Worm (Caenorhabditis elegans) whole organism, L4 larva: ENCODE data around the gene htp-2.
A peak's percentile ranks its signal among the peaks of the same experiment; 100 is the strongest.

Experiments
- D1046.2 ChIP-seq: fragments of 200-800 bp; sonication (Bioruptor generic); IDR thresholded peaks from 2 replicates; pipeline ENCODE4 v1.3.6; 2022; ENCODE audit warnings: missing genetic modification characterization, missing compliant biosample characterization
- F10B5.3 ChIP-seq: sonication (generic microtip); optimal IDR thresholded peaks from 2 replicates; lab custom pipeline; 2016; ENCODE audit warnings: mild to moderate bottlenecking, missing genetic modification characterization, missing compliant biosample characterization
- F37D6.2 ChIP-seq: sonication (generic microtip); optimal IDR thresholded peaks from 2 replicates; lab custom pipeline; 2016; ENCODE audit warnings: mild to moderate bottlenecking, missing genetic modification characterization, missing compliant biosample characterization
- F49E8.2 ChIP-seq: sonication (generic microtip); optimal IDR thresholded peaks from 2 replicates; lab custom pipeline; 2016; ENCODE audit warnings: missing compliant biosample characterization, mild to moderate bottlenecking, missing genetic modification characterization, borderline replicate concordance
- R02D3.7 ChIP-seq: fragments of 150-350 bp; sonication (generic microtip); optimal IDR thresholded peaks from 3 replicates; lab custom pipeline; 2014; ENCODE audit warnings: missing biosample characterization, missing genetic modification characterization
- T20F7.1 ChIP-seq: fragments of 200-800 bp; sonication (Bioruptor generic); optimal IDR thresholded peaks from 2 replicates; lab custom pipeline; 2018; ENCODE audit warnings: mild to moderate bottlenecking, missing genetic modification characterization, missing compliant biosample characterization
- T26A8.4 ChIP-seq: fragments of 200-800 bp; sonication (Bioruptor generic); IDR thresholded peaks from 2 replicates; pipeline ENCODE4 v1.3.6; 2022; ENCODE audit warnings: missing genetic modification characterization, missing compliant biosample characterization
- Y5F2A.4 ChIP-seq: fragments of 200-800 bp; sonication (Bioruptor generic); optimal IDR thresholded peaks from 2 replicates; lab custom pipeline; 2018; ENCODE audit warnings: mild to moderate bottlenecking, missing genetic modification characterization, missing compliant biosample characterization
- ZK337.2 ChIP-seq: fragments of 200-800 bp; sonication (Bioruptor generic); IDR thresholded peaks from 2 replicates; pipeline ENCODE4 v1.3.6; 2022; ENCODE audit warnings: missing genetic modification reagents, missing genetic modification characterization, missing compliant biosample characterization
- ZK546.5 ChIP-seq, 2 experiments: sonication (generic microtip); optimal IDR thresholded peaks; 2 replicates each; lab custom pipeline; 2017; ENCODE audit warnings: missing biosample characterization in 2 of 2, missing genetic modification characterization in 2 of 2
- attf-4 ChIP-seq: sonication (generic microtip); optimal IDR thresholded peaks from 3 replicates; lab custom pipeline; 2017; ENCODE audit warnings: missing biosample characterization, missing genetic modification characterization
- ceh-28 ChIP-seq: fragments of 150-350 bp; optimal IDR thresholded peaks from 2 replicates; lab custom pipeline; 2014; ENCODE audit warnings: missing biosample characterization, missing genetic modification reagents, missing genetic modification characterization
- ceh-44 ChIP-seq: fragments of 200-800 bp; sonication (Bioruptor generic); IDR thresholded peaks from 2 replicates; pipeline ENCODE4 v1.3.6; 2022; ENCODE audit warnings: missing genetic modification reagents, missing genetic modification characterization, missing compliant biosample characterization
- ces-1 ChIP-seq: fragments of 150-350 bp; sonication (generic microtip); optimal IDR thresholded peaks from 4 replicates; lab custom pipeline; 2014; ENCODE audit warnings: missing biosample characterization, missing genetic modification reagents, missing genetic modification characterization
- daf-16 ChIP-seq, 3 experiments: sonication (generic microtip); optimal IDR thresholded peaks; 2 replicates each; lab custom pipeline; 2016 to 2017; ENCODE audit warnings: missing genetic modification characterization in 3 of 3, missing genetic modification reagents in 3 of 3, mild to moderate bottlenecking in 2 of 3, missing compliant biosample characterization in 2 of 3, missing biosample characterization in 1 of 3, moderate library complexity in 1 of 3
- dmd-8 ChIP-seq: fragments of 200-800 bp; sonication (Bioruptor generic); IDR thresholded peaks from 2 replicates; pipeline ENCODE4 v1.3.6; 2022; ENCODE audit warnings: missing genetic modification characterization, missing compliant biosample characterization
- dmd-9 ChIP-seq: fragments of 200-800 bp; sonication (Bioruptor generic); IDR thresholded peaks from 2 replicates; pipeline ENCODE4 v1.3.6; 2022; ENCODE audit warnings: missing genetic modification reagents, missing genetic modification characterization, missing compliant biosample characterization
- duxl-1 ChIP-seq: sonication (generic microtip); optimal IDR thresholded peaks from 2 replicates; lab custom pipeline; 2016; ENCODE audit warnings: mild to moderate bottlenecking, missing genetic modification characterization, moderate library complexity, missing compliant biosample characterization; ENCODE audit not compliant: poor library complexity
- dve-1 ChIP-seq: sonication (generic microtip); optimal IDR thresholded peaks from 2 replicates; lab custom pipeline; 2017; ENCODE audit warnings: antibody characterized with exemption, mild to moderate bottlenecking, missing genetic modification characterization, missing compliant biosample characterization; ENCODE audit not compliant: insufficient read depth
- egl-43 ChIP-seq: fragments of 200-800 bp; sonication (Bioruptor generic); IDR thresholded peaks from 2 replicates; pipeline ENCODE4 v1.3.6; 2022; ENCODE audit warnings: missing genetic modification reagents, missing genetic modification characterization, missing compliant biosample characterization
- fos-1 ChIP-seq: fragments of 150-350 bp; optimal IDR thresholded peaks from 2 replicates; lab custom pipeline; 2014; ENCODE audit warnings: missing biosample characterization, missing genetic modification characterization
- gei-8 ChIP-seq: fragments of 200-800 bp; sonication (Bioruptor generic); optimal IDR thresholded peaks from 2 replicates; lab custom pipeline; 2018; ENCODE audit warnings: mild to moderate bottlenecking, missing genetic modification characterization, missing compliant biosample characterization
- hlh-30 ChIP-seq: sonication (generic microtip); optimal IDR thresholded peaks from 2 replicates; lab custom pipeline; 2017; ENCODE audit warnings: antibody characterized with exemption, mild to moderate bottlenecking, missing genetic modification characterization, missing compliant biosample characterization; ENCODE audit not compliant: insufficient read depth
- hmg-1.1 ChIP-seq: fragments of 200-800 bp; sonication (Bioruptor generic); IDR thresholded peaks from 2 replicates; pipeline ENCODE4 v1.3.6; 2022; ENCODE audit warnings: missing genetic modification reagents, missing genetic modification characterization, missing compliant biosample characterization
- jun-1 ChIP-seq: fragments of 150-350 bp; optimal IDR thresholded peaks from 2 replicates; lab custom pipeline; 2014; ENCODE audit warnings: missing biosample characterization, missing genetic modification reagents, missing genetic modification characterization
- lin-13 ChIP-seq: fragments of 150-350 bp; optimal IDR thresholded peaks from 2 replicates; lab custom pipeline; 2014; ENCODE audit warnings: missing biosample characterization, missing genetic modification reagents, missing genetic modification characterization
- lin-29 ChIP-seq: fragments of 200-800 bp; sonication (Bioruptor generic); IDR thresholded peaks from 2 replicates; pipeline ENCODE4 v1.3.6; 2022; ENCODE audit warnings: missing genetic modification reagents, missing genetic modification characterization, missing compliant biosample characterization
- lin-39 ChIP-seq: fragments of 150-350 bp; optimal IDR thresholded peaks from 2 replicates; lab custom pipeline; 2014; ENCODE audit warnings: missing biosample characterization, missing genetic modification reagents, missing genetic modification characterization
- lir-3 ChIP-seq: sonication (generic microtip); optimal IDR thresholded peaks from 2 replicates; lab custom pipeline; 2016; ENCODE audit warnings: mild to moderate bottlenecking, missing genetic modification characterization, missing compliant biosample characterization
- madf-9 ChIP-seq: fragments of 200-800 bp; sonication (Bioruptor generic); conservative IDR thresholded peaks from 2 replicates; pipeline ENCODE4 v1.3.6; 2022; ENCODE audit warnings: missing genetic modification reagents, missing genetic modification characterization, missing compliant biosample characterization
- mdl-1 ChIP-seq, 2 experiments: fragments of 150-350 bp in 1 of 2; sonication (generic microtip) in 1 of 2; optimal IDR thresholded peaks; 2 replicates each; lab custom pipeline; 2014 to 2017; ENCODE audit warnings: missing biosample characterization in 2 of 2, missing genetic modification characterization in 2 of 2
- mdt-29 ChIP-seq: fragments of 200-800 bp; sonication (Bioruptor generic); IDR thresholded peaks from 2 replicates; pipeline ENCODE4 v1.3.6; 2022; ENCODE audit warnings: missing genetic modification reagents, missing genetic modification characterization, missing compliant biosample characterization
- mep-1 ChIP-seq: fragments of 150-350 bp; sonication (generic microtip); optimal IDR thresholded peaks from 3 replicates; lab custom pipeline; 2014; ENCODE audit warnings: missing biosample characterization, missing genetic modification characterization
- mes-2 ChIP-seq: sonication (generic microtip); optimal IDR thresholded peaks from 2 replicates; lab custom pipeline; 2016; ENCODE audit warnings: missing genotype, mild to moderate bottlenecking, missing genetic modification characterization, missing compliant biosample characterization; ENCODE audit not compliant: poor library complexity, severe bottlenecking
- mxl-3 ChIP-seq: fragments of 200-800 bp; sonication (Bioruptor generic); optimal IDR thresholded peaks from 2 replicates; lab custom pipeline; 2018; ENCODE audit warnings: mild to moderate bottlenecking, missing genetic modification characterization, missing compliant biosample characterization
- nhr-10 ChIP-seq: fragments of 150-350 bp; optimal IDR thresholded peaks from 2 replicates; lab custom pipeline; 2014; ENCODE audit warnings: missing biosample characterization, missing genetic modification characterization
- nhr-111 ChIP-seq: fragments of 200-800 bp; sonication (Bioruptor generic); optimal IDR thresholded peaks from 2 replicates; lab custom pipeline; 2018; ENCODE audit warnings: mild to moderate bottlenecking, missing genetic modification characterization, missing compliant biosample characterization
- nhr-237 ChIP-seq: sonication (generic microtip); optimal IDR thresholded peaks from 2 replicates; lab custom pipeline; 2017; ENCODE audit warnings: missing biosample characterization, missing genetic modification characterization
- nhr-76 ChIP-seq: fragments of 150-350 bp; optimal IDR thresholded peaks from 2 replicates; lab custom pipeline; 2014; ENCODE audit warnings: missing biosample characterization, missing genetic modification characterization
- php-3 ChIP-seq: fragments of 200-800 bp; sonication (Bioruptor generic); IDR thresholded peaks from 2 replicates; pipeline ENCODE4 v1.3.6; 2022; ENCODE audit warnings: missing genetic modification reagents, missing genetic modification characterization, missing compliant biosample characterization
- saeg-2 ChIP-seq: fragments of 200-800 bp; sonication (Bioruptor generic); IDR thresholded peaks from 2 replicates; pipeline ENCODE4 v1.3.6; 2022; ENCODE audit warnings: missing genetic modification reagents, missing genetic modification characterization, missing compliant biosample characterization
- sdz-12 ChIP-seq: fragments of 200-800 bp; sonication (Bioruptor generic); optimal IDR thresholded peaks from 2 replicates; lab custom pipeline; 2018; ENCODE audit warnings: mild to moderate bottlenecking, missing genetic modification characterization, missing compliant biosample characterization
- snpc-1.2 ChIP-seq: fragments of 200-800 bp; sonication (Bioruptor generic); IDR thresholded peaks from 2 replicates; pipeline ENCODE4 v1.3.6; 2022; ENCODE audit warnings: missing genetic modification reagents, missing genetic modification characterization, missing compliant biosample characterization
- spr-1 ChIP-seq: sonication (generic microtip); optimal IDR thresholded peaks from 2 replicates; lab custom pipeline; 2016; ENCODE audit warnings: mild to moderate bottlenecking, missing genetic modification characterization, missing compliant biosample characterization
- unc-62 ChIP-seq, 3 experiments: fragments of 150-350 bp in 1 of 3; sonication (generic microtip); optimal IDR thresholded peaks in 2 of 3; peaks in 1 of 3; 1 replicate in 1 of 3; 2 replicates in 2 of 3; lab custom pipeline; 2014 to 2017; ENCODE audit warnings: missing biosample characterization in 3 of 3, missing genetic modification characterization in 3 of 3, missing genetic modification reagents in 3 of 3, missing genotype in 1 of 3
- zag-1 ChIP-seq: fragments of 150-350 bp; optimal IDR thresholded peaks from 2 replicates; lab custom pipeline; 2014; ENCODE audit warnings: missing biosample characterization, missing genetic modification characterization
- zfp-3 ChIP-seq: fragments of 200-800 bp; sonication (Bioruptor generic); conservative IDR thresholded peaks from 2 replicates; pipeline ENCODE4 v1.3.6; 2022; ENCODE audit warnings: missing genetic modification reagents, missing genetic modification characterization, missing compliant biosample characterization
- zip-2 ChIP-seq: fragments of 150-350 bp; optimal IDR thresholded peaks from 2 replicates; lab custom pipeline; 2014; ENCODE audit warnings: missing biosample characterization, missing genetic modification characterization
- ztf-11 ChIP-seq: fragments of 150-350 bp; optimal IDR thresholded peaks from 2 replicates; lab custom pipeline; 2014; ENCODE audit warnings: missing biosample characterization, missing genetic modification characterization
- ztf-7 ChIP-seq: fragments of 150-350 bp; optimal IDR thresholded peaks from 2 replicates; lab custom pipeline; 2014; ENCODE audit warnings: missing biosample characterization, missing genetic modification characterization

htp-2 gene

DNA sequence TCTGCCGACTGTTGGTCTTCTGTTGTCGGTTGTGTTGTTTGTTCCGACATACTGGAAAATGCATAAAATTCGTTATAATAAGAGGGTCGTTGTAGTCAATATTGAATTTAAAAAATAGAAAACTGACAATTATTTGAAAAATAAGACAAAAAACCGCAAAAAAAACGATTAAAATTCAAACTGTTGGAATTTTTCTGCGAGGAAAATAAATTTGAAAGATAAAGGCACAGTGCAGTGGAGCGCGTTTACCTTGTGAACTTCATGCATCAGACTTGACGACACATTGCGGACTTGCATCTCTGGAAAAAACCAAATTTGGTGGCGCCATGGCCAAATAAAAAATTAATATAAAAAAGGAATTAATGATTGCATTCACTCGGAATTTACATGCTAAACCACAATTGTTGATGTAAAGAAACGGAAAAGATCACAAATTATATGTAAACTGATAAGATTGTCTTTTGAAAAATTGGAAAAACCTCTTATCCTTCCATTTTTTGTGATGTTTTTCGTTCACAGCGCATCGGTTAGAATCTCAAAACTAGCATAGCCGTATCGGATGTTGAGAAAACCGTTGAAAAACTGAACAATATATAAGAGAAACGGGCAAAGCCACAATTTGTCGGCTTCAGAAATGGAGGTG, 42.7 kb upstream of the htp-2 start, which contains the start of the genes hrpf-2 and bli-6 (continued):
- TF ChIP-seq mes-2 (peak; percentile 81), hlh-30 (tag; lab: Kevin White, UChicago) (peak; percentile 28), mdt-29 (GFP tag; lab: Robert Waterston, UW) (no peak), lir-3 (tag; lab: Kevin White, UChicago) (no peak), D1046.2 (GFP tag; lab: Robert Waterston, UW) (no peak), nhr-111 (GFP tag; lab: Kevin White, UChicago) (no peak), T20F7.1 (GFP tag; lab: Kevin White, UChicago) (no peak), saeg-2 (no peak), dmd-9 (GFP tag; lab: Robert Waterston, UW) (no peak), unc-62 (GFP tag; optimal IDR thresholded peaks at IDR 0.05 in 1 of 2; lab: Kevin White, UChicago) (no peak), unc-62 (tag; optimal IDR thresholded peaks at IDR 0.05; lab: Kevin White, UChicago) (no peak), jun-1 (tag; lab: Kevin White, UChicago) (no peak), F10B5.3 (tag; lab: Kevin White, UChicago) (no peak), nhr-10 (no peak), T26A8.4 (GFP tag; lab: Robert Waterston, UW) (no peak), ZK546.5 (tag; optimal IDR thresholded peaks at IDR 0.05; lab: Kevin White, UChicago) (no peak), php-3 (GFP tag; lab: Robert Waterston, UW) (no peak), mxl-3 (GFP tag; lab: Kevin White, UChicago) (no peak), F37D6.2 (tag; lab: Kevin White, UChicago) (no peak), fos-1 (tag; lab: Kevin White, UChicago) (no peak), dmd-8 (GFP tag; lab: Robert Waterston, UW) (no peak), Y5F2A.4 (GFP tag; lab: Kevin White, UChicago) (no peak), lin-13 (peak; percentile 32), egl-43 (GFP tag; lab: Robert Waterston, UW) (no peak), hmg-1.1 (peak; percentile 40; the same call in 1 of the 2 replicates), ZK337.2 (GFP tag; lab: Robert Waterston, UW) (no peak), nhr-237 (tag; lab: Kevin White, UChicago) (no peak), F49E8.2 (tag; lab: Kevin White, UChicago) (no peak), R02D3.7 (tag; lab: Kevin White, UChicago) (no peak), nhr-76 (tag; lab: Kevin White, UChicago) (no peak), mdl-1 (tag; optimal IDR thresholded peaks at IDR 0.05; lab: Kevin White, UChicago) (no peak), duxl-1 (tag; lab: Kevin White, UChicago) (no peak), daf-16 (GFP tag; optimal IDR thresholded peaks at IDR 0.05; lab: Kevin White, UChicago) (no peak), daf-16 (tag; optimal IDR thresholded peaks at IDR 0.05; lab: Kevin White, UChicago) (peak; percentile 37), zip-2 (no peak), spr-1 (tag; lab: Kevin White, UChicago) (no peak), sdz-12 (GFP tag; lab: Kevin White, UChicago) (no peak), attf-4 (tag; lab: Kevin White, UChicago) (no peak), ztf-11 (tag; lab: Kevin White, UChicago) (no peak), zfp-3 (GFP tag; lab: Robert Waterston, UW) (no peak), dve-1 (tag; lab: Kevin White, UChicago) (no peak), gei-8 (GFP tag; lab: Kevin White, UChicago) (no peak), lin-29 (GFP tag; lab: Robert Waterston, UW) (0 out of 2 replicates have a peak, but pooled peaks have one; percentile 20), madf-9 (GFP tag; lab: Robert Waterston, UW) (no peak), zag-1 (tag; lab: Kevin White, UChicago) (no peak), ceh-44 (GFP tag; lab: Robert Waterston, UW) (no peak), ztf-7 (no peak), lin-39 (tag; lab: Kevin White, UChicago) (no peak), snpc-1.2 (peak; percentile 75), ces-1 (no peak), ceh-28 (tag; lab: Kevin White, UChicago) (no peak), mep-1 (tag; lab: Kevin White, UChicago) (peak; percentile 62)
